Worm (Caenorhabditis elegans) whole organism, L1 larva: Measurements from ENCODE around the gene prp-9.

Experiments
- ama-1 ChIP-seq: fragments of 150-350 bp; optimal IDR thresholded peaks from 2 replicates; lab custom pipeline; 2014
- nhr-237 ChIP-seq: fragments of 150-350 bp; optimal IDR thresholded peaks from 2 replicates; lab custom pipeline; 2014; ENCODE audit warnings: missing biosample characterization, missing genetic modification characterization
- ztf-11 ChIP-seq, 2 experiments: sonication (generic microtip); optimal IDR thresholded peaks; 2 replicates each; lab custom pipeline; 2016 to 2017; ENCODE audit warnings: missing genetic modification characterization in 2 of 2, missing biosample characterization in 1 of 2, missing compliant biosample characterization in 1 of 2

ce11 chrII:8529176-8529698 lies 4.0 kb upstream of the prp-9 start:
- TF ChIP-seq ama-1 (lab: Kevin White, UChicago) (no peak), ztf-11 (tag; optimal IDR thresholded peaks at IDR 0.05; lab: Kevin White, UChicago) (no peak), nhr-237 (tag; lab: Kevin White, UChicago) (no peak)
